Fruit fly (Drosophila melanogaster): ENCODE data around the gene CG8534.

DNA sequence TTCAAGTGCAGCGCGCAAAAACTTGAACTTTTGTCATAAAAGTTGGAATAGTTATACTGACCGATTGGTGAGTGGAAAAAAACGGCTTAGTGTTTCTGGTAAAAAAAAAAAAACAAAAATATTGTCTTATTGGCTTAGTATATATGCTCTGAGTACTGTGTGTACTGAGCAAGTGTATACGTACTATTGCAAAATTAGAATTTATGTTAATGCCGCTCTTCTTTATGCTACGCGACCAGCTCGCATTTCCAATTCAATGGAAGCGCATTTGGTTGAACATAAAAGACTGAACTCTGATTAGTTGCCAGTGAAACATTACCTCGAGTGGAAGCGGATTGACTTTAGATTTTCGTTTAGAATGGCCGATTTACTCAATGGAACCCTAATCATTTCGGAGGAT lies at the start of gene CG8534:
- TF ChIP-seq Ets98B (GFP tag; IDR thresholded peaks at IDR 0.05) (no peak), CG8301 (tag; optimal IDR thresholded peaks at IDR 0.05) (no peak)
